Worm (Caenorhabditis elegans) whole organism, L3 larva: ENCODE results near the gene rom-3.

Experiments used
- R02D3.7 ChIP-seq: fragments of 150-350 bp; optimal IDR thresholded peaks from 2 replicates; lab custom pipeline; 2014; ENCODE audit warnings: missing biosample characterization, missing genetic modification characterization
- aly-2 ChIP-seq: fragments of 150-350 bp; optimal IDR thresholded peaks from 2 replicates; lab custom pipeline; 2014; ENCODE audit warnings: missing biosample characterization, missing genetic modification characterization
- ama-1 ChIP-seq: fragments of 150-350 bp; optimal IDR thresholded peaks from 2 replicates; lab custom pipeline; 2018
- ceh-16 ChIP-seq: sonication (generic microtip); optimal IDR thresholded peaks from 2 replicates; lab custom pipeline; 2017; ENCODE audit warnings: missing biosample characterization, missing genetic modification characterization
- ceh-82 ChIP-seq: fragments of 150-350 bp; optimal IDR thresholded peaks from 2 replicates; lab custom pipeline; 2014; ENCODE audit warnings: missing biosample characterization, missing genetic modification characterization
- ceh-9 ChIP-seq: sonication (generic microtip); optimal IDR thresholded peaks from 2 replicates; lab custom pipeline; 2018; ENCODE audit warnings: missing biosample characterization, missing genetic modification characterization
- daf-12 ChIP-seq: fragments of 150-350 bp; optimal IDR thresholded peaks from 2 replicates; lab custom pipeline; 2014; ENCODE audit warnings: missing biosample characterization, missing genetic modification reagents, missing genetic modification characterization
- egl-27 ChIP-seq: sonication (generic microtip); optimal IDR thresholded peaks from 4 replicates; lab custom pipeline; 2017; ENCODE audit warnings: missing biosample characterization, missing genetic modification reagents, missing genetic modification characterization
- elt-1 ChIP-seq: fragments of 150-350 bp; optimal IDR thresholded peaks from 2 replicates; lab custom pipeline; 2014; ENCODE audit warnings: missing biosample characterization, missing genetic modification characterization
- elt-2 ChIP-seq: sonication (generic microtip); optimal IDR thresholded peaks from 2 replicates; lab custom pipeline; 2016; ENCODE audit warnings: missing genetic modification reagents, mild to moderate bottlenecking, missing genetic modification characterization, missing compliant biosample characterization
- elt-3 ChIP-seq, 3 experiments: fragments of 150-350 bp in 1 of 3; sonication (generic microtip) in 2 of 3; optimal IDR thresholded peaks; 2 replicates in 2 of 3; 4 replicates in 1 of 3; lab custom pipeline; 2014 to 2017; ENCODE audit warnings: missing biosample characterization in 3 of 3, missing genetic modification characterization in 3 of 3
- eor-1 ChIP-seq, 2 experiments: fragments of 150-350 bp; optimal IDR thresholded peaks; 2 replicates each; lab custom pipeline; 2014 to 2018; ENCODE audit warnings: missing biosample characterization in 2 of 2, missing genetic modification characterization in 2 of 2
- fos-1 ChIP-seq: fragments of 150-350 bp; optimal IDR thresholded peaks from 2 replicates; lab custom pipeline; 2014; ENCODE audit warnings: missing biosample characterization, missing genetic modification characterization
- jun-1 ChIP-seq: fragments of 150-350 bp; optimal IDR thresholded peaks from 2 replicates; lab custom pipeline; 2014; ENCODE audit warnings: missing biosample characterization, missing genetic modification reagents, missing genetic modification characterization
- lin-15B ChIP-seq: fragments of 150-350 bp; optimal IDR thresholded peaks from 2 replicates; lab custom pipeline; 2014; ENCODE audit warnings: missing biosample characterization, missing genetic modification characterization
- mdl-1 ChIP-seq: fragments of 150-350 bp; optimal IDR thresholded peaks from 2 replicates; lab custom pipeline; 2014; ENCODE audit warnings: missing biosample characterization, missing genetic modification characterization
- nhr-23 ChIP-seq: fragments of 150-350 bp; optimal IDR thresholded peaks from 2 replicates; lab custom pipeline; 2014; ENCODE audit warnings: missing biosample characterization, missing genetic modification reagents, missing genetic modification characterization
- nhr-237 ChIP-seq: fragments of 150-350 bp; optimal IDR thresholded peaks from 2 replicates; lab custom pipeline; 2014; ENCODE audit warnings: missing biosample characterization, missing genetic modification characterization
- nhr-28 ChIP-seq: fragments of 150-350 bp; optimal IDR thresholded peaks from 2 replicates; lab custom pipeline; 2014; ENCODE audit warnings: missing biosample characterization, missing genetic modification characterization
- nhr-43 ChIP-seq: sonication (generic microtip); optimal IDR thresholded peaks from 2 replicates; lab custom pipeline; 2016; ENCODE audit warnings: mild to moderate bottlenecking, missing genetic modification characterization, missing compliant biosample characterization; ENCODE audit not compliant: poor library complexity, severe bottlenecking
- nhr-67 ChIP-seq: fragments of 150-350 bp; optimal IDR thresholded peaks from 2 replicates; lab custom pipeline; 2014; ENCODE audit warnings: missing biosample characterization, missing genetic modification characterization
- nhr-76 ChIP-seq: fragments of 150-350 bp; sonication (generic microtip); optimal IDR thresholded peaks from 5 replicates; lab custom pipeline; 2014; ENCODE audit warnings: missing biosample characterization, missing genetic modification characterization
- nhr-77 ChIP-seq: fragments of 150-350 bp; optimal IDR thresholded peaks from 2 replicates; lab custom pipeline; 2014; ENCODE audit warnings: missing biosample characterization, missing genetic modification characterization
- pha-4 ChIP-seq: fragments of 150-350 bp; optimal IDR thresholded peaks from 2 replicates; lab custom pipeline; 2014; ENCODE audit warnings: missing biosample characterization, missing genetic modification reagents, missing genetic modification characterization
- sea-2 ChIP-seq: fragments of 150-350 bp; sonication (generic microtip); optimal IDR thresholded peaks from 4 replicates; lab custom pipeline; 2014; ENCODE audit warnings: missing biosample characterization, missing genetic modification reagents, missing genetic modification characterization
- snpc-4 ChIP-seq: fragments of 150-350 bp; optimal IDR thresholded peaks from 2 replicates; lab custom pipeline; 2014; ENCODE audit warnings: missing biosample characterization, missing genetic modification characterization
- unc-39 ChIP-seq: sonication (generic microtip); optimal IDR thresholded peaks from 4 replicates; lab custom pipeline; 2017; ENCODE audit warnings: missing biosample characterization, missing genetic modification characterization
- ztf-4 ChIP-seq: fragments of 150-350 bp; optimal IDR thresholded peaks from 2 replicates; lab custom pipeline; 2014; ENCODE audit warnings: missing biosample characterization, missing genetic modification characterization

rom-3 gene

ce11 chrIV:16920041-16920440 lies 50.2 kb downstream of the rom-3 start, which contains the start of gene nep-23:
Gene nep-23, plus strand, starts transcription at chrIV:16920341.
- TF ChIP-seq nhr-76 (no peak), elt-3 (tag; optimal IDR thresholded peaks at IDR 0.05; lab: Kevin White, UChicago) (no peak), egl-27 (tag; lab: Kevin White, UChicago) (no peak), nhr-28 (tag; lab: Kevin White, UChicago) (no peak), snpc-4 (tag; lab: Kevin White, UChicago) (no peak), ceh-9 (tag; lab: Kevin White, UChicago) (no peak), aly-2 (tag; lab: Kevin White, UChicago) (no peak), mdl-1 (tag; lab: Kevin White, UChicago) (no peak), nhr-237 (no peak), jun-1 (tag; lab: Kevin White, UChicago) (no peak), pha-4 (no peak)

- no peak for TF ChIP-seq daf-12 (tag; lab: Kevin White, UChicago)
- TF ChIP-seq ceh-16 (tag; lab: Kevin White, UChicago): no peak
- TF ChIP-seq ceh-82 (tag; lab: Kevin White, UChicago): no peak
- TF ChIP-seq nhr-67 (tag; lab: Kevin White, UChicago): no peak
- no peak for TF ChIP-seq fos-1 (tag; lab: Kevin White, UChicago)
- no peak for TF ChIP-seq ztf-4
- no peak for TF ChIP-seq eor-1 (tag; optimal IDR thresholded peaks at IDR 0.05; lab: Kevin White, UChicago)
- no peak for TF ChIP-seq elt-1 (tag; lab: Kevin White, UChicago)
- no peak for TF ChIP-seq nhr-77 (tag; lab: Kevin White, UChicago)
- TF ChIP-seq unc-39 (tag; lab: Kevin White, UChicago): no peak
These were observed 51.0 kb downstream of the rom-3 start, which contains the start of the genes Y116A8C.470 and Y116A8C.463 for ce11 chrIV:16919212-16919775. Gene Y116A8C.470, minus strand, starts transcription at chrIV:16919312. Gene Y116A8C.463, plus strand, starts transcription at chrIV:16919725.

ce11 chrIV:16917831-16918429 lies 52.4 kb downstream of the rom-3 start, which contains the start of the genes Y116A8C.469 and Y116A8C.468:
Gene Y116A8C.469, minus strand, starts transcription at chrIV:16917931.
Gene Y116A8C.468, plus strand, starts transcription at chrIV:16918379.
- TF ChIP-seq nhr-28 (tag; lab: Kevin White, UChicago) (no peak), aly-2 (tag; lab: Kevin White, UChicago) (no peak), nhr-23 (tag; lab: Kevin White, UChicago) (no peak), ama-1 (lab: Kevin White, UChicago) (no peak)
- TF ChIP-seq, all 47 proteins: peak for 0

- TF ChIP-seq lin-15B (tag; lab: Kevin White, UChicago) (no peak), sea-2 (no peak), nhr-43 (tag; lab: Kevin White, UChicago) (no peak), snpc-4 (tag; lab: Kevin White, UChicago) (no peak), R02D3.7 (tag; lab: Kevin White, UChicago) (no peak), elt-1 (tag; lab: Kevin White, UChicago) (no peak), egl-27 (tag; lab: Kevin White, UChicago) (no peak), elt-2 (tag; lab: Kevin White, UChicago) (no peak)
These were observed 54.5 kb downstream of the rom-3 start, which contains the start of gene Y116A8C.3 for ce11 chrIV:16915751-16916150. Gene Y116A8C.3, plus strand, starts transcription at chrIV:16916051.
